Fruit fly (Drosophila melanogaster) whole organism: Measurements from ENCODE around the gene CG16903.

Source experiments
- CG8478 ChIP-seq: fragments of >200 bp; optimal IDR thresholded peaks from 2 replicates; lab custom pipeline; 2018; ENCODE audit warnings: inconsistent platforms
- Dll ChIP-seq: fragments of >200 bp; optimal IDR thresholded peaks from 2 replicates; lab custom pipeline; 2017
- EcR ChIP-seq, 2 experiments: fragments of >200 bp; optimal IDR thresholded peaks; 2 replicates each; lab custom pipeline; 2017; ENCODE audit warnings: missing biosample characterization in 2 of 2, missing genetic modification characterization in 2 of 2, missing genetic modification reagents in 2 of 2
- pan ChIP-seq: fragments of >200 bp; optimal IDR thresholded peaks from 2 replicates; lab custom pipeline; 2017
- psq ChIP-seq: fragments of >200 bp; optimal IDR thresholded peaks from 2 replicates; lab custom pipeline; 2017
- usp ChIP-seq: fragments of >200 bp; optimal IDR thresholded peaks from 2 replicates; lab custom pipeline; 2017; ENCODE audit warnings: missing biosample characterization, missing genetic modification characterization, mixed read lengths

DNA sequence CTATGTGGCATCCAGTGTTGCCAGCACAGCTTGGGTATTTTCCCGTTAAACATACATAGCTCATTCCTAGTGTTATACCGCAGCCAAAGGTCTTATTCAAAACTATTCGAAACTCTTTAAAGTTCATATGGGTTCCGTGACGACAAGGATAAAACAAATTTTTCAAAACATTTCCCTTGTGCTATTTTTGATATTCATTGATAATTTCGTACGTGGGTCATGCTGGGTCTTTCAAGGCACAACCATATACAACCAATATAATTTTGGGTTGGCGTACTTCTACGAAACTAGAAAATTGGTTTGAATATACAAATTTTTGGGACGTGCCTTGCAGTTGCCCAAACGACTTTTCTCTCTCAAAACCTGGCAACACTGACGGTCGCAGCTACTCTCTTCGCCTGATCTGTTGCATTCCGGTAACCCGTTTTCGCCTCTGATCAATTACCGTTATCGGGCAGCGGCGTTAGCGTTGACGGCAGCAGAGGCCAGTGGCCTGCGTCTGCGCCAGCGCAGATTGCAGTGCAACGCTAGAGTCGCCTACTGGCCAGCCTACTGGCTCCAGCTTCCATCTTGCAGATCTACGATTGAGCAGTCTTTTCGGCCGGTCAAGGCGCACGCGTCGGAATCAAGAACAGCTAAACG is 47.9 kb downstream of the CG16903 start:
- TF ChIP-seq psq (lab: Kevin White, UChicago) (no peak), EcR (GFP tag; optimal IDR thresholded peaks at IDR 0.05; lab: Kevin White, UChicago) (no peak), Dll (lab: Kevin White, UChicago) (no peak), usp (GFP tag; lab: Kevin White, UChicago) (no peak), CG8478 (lab: Kevin White, UChicago) (no peak), pan (lab: Kevin White, UChicago) (no peak)
